Fruit fly (Drosophila melanogaster): ENCODE measurements around the gene CG7386.

The CG7386 gene

dm6 chr3L:6152531-6152930, 37.0 kb upstream of the CG7386 start, which contains the start of gene Acp65Aa:
Acp65Aa (minus strand) TSS chr3L:6152745.
- TF ChIP-seq ttk (optimal IDR thresholded peaks at IDR 0.05) = no peak
- TF ChIP-seq psq (optimal IDR thresholded peaks at IDR 0.05) = no peak
- no peak for TF ChIP-seq h (optimal IDR thresholded peaks at IDR 0.05)
- no peak for TF ChIP-seq Myc (optimal IDR thresholded peaks at IDR 0.05)
- TF ChIP-seq insv (optimal IDR thresholded peaks at IDR 0.05) = no peak
- TF ChIP-seq Sin3A (optimal IDR thresholded peaks at IDR 0.05) = no peak

- no peak for TF ChIP-seq insv (optimal IDR thresholded peaks at IDR 0.05)
- no peak for TF ChIP-seq psq (optimal IDR thresholded peaks at IDR 0.05)
- no peak for TF ChIP-seq Myc (optimal IDR thresholded peaks at IDR 0.05)
- no peak for TF ChIP-seq Sin3A (optimal IDR thresholded peaks at IDR 0.05)
- no peak for TF ChIP-seq ttk (optimal IDR thresholded peaks at IDR 0.05)
- TF ChIP-seq h (optimal IDR thresholded peaks at IDR 0.05) = no peak
Observed at dm6 chr3L:6154951-6155394, 34.6 kb upstream of the CG7386 start.

DNA sequence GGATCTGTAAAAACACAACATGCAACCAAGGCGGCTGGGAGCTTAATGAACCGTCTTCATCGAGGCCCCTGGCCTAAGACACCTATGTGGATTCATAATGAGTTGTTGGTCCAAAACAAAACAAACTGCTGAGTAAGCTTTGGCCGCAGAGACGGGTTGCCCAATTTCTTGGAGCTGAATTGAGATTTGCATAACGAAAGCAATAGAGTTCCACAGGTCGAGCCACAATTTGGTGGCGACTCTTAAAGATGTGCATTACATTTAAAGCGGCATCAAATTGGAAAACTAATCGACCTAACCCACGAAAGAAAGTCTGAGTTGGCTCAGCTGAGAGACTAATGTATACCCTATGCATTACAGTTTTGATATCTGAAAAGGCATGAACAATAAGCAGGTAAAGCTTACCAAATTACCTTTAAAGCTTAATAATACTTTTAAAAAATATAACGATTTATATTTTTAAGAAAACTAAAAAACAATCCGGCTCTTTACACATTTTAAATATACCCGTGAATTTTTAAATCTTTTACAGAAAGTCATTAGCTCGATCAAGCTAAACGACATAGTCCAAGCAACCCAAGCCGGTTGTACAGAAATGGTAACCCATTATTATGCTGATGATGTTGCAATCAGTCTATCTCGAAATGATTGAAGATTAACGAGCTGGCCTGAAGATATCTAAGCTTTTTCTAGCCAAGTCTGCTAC, 32.1 kb upstream of the CG7386 start, which contains the start of gene CG13297:
CG13297 (minus strand) TSS at position 51 of the 706 bp plus-strand sequence.
- TF ChIP-seq ttk (optimal IDR thresholded peaks at IDR 0.05) (no peak), h (optimal IDR thresholded peaks at IDR 0.05) (no peak), Myc (optimal IDR thresholded peaks at IDR 0.05) (no peak), insv (optimal IDR thresholded peaks at IDR 0.05) (no peak), Sin3A (optimal IDR thresholded peaks at IDR 0.05) (no peak), psq (optimal IDR thresholded peaks at IDR 0.05) (no peak)

- no peak for TF ChIP-seq Myc (optimal IDR thresholded peaks at IDR 0.05)
- no peak for TF ChIP-seq ttk (optimal IDR thresholded peaks at IDR 0.05)
- TF ChIP-seq Sin3A (optimal IDR thresholded peaks at IDR 0.05) = no peak
- TF ChIP-seq psq (optimal IDR thresholded peaks at IDR 0.05) = no peak
- no peak for TF ChIP-seq h (optimal IDR thresholded peaks at IDR 0.05)
- TF ChIP-seq insv (optimal IDR thresholded peaks at IDR 0.05) = no peak
Observed at dm6 chr3L:6158530-6158929, 31.0 kb upstream of the CG7386 start, which contains the start of gene Cpr65Ay. Cpr65Ay (minus strand) TSS chr3L:6158630.

DNA sequence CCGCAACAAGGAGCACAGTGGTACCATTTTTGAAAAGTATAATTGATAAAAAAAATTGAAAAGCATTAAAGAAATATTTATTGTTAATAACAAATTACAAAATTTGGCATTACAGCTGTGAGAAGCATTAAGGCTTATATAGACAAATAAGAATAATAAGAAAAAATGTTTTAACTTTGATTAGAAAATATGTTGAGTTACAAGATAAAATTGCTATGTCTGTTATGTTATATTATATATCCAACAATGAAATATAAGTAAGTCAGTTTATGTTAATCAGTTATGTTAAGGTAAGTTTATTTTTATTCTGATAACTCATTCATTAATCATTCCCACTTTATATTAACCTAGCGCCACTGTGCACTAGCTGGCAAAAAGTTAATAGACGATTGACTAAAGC, 29.7 kb upstream of the CG7386 start:
- TF ChIP-seq ttk (optimal IDR thresholded peaks at IDR 0.05) = no peak

DNA sequence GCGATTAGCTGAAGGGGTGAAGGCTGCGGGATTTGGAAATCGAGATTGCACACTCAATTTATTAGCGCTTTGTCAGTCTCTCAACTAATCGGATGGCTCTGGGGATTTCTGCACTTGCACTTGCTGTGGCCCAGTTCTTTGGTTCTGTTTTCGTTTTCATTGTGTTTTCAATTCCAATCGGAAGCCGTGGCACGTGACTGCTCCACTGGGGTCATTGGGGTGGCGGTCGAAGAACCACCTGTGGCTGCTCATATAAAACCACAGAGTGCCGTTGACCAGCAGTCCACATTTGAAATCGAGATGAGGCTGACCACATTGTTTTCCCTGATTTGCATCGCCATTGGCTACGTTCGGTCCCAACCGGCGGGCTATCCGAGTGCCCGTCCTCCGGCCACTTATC, 29.0 kb upstream of the CG7386 start, which contains the start of gene Cpr65Az:
Cpr65Az (plus strand) TSS at position 301 of the 400 bp plus-strand sequence.
- TF ChIP-seq h (optimal IDR thresholded peaks at IDR 0.05) = no peak
- no peak for TF ChIP-seq Myc (optimal IDR thresholded peaks at IDR 0.05)
- no peak for TF ChIP-seq Sin3A (optimal IDR thresholded peaks at IDR 0.05)
- TF ChIP-seq ttk (optimal IDR thresholded peaks at IDR 0.05) = no peak
- TF ChIP-seq insv (optimal IDR thresholded peaks at IDR 0.05) = no peak
- no peak for TF ChIP-seq psq (optimal IDR thresholded peaks at IDR 0.05)

dm6 chr3L:6161997-6162396, 27.5 kb upstream of the CG7386 start:
- no peak for TF ChIP-seq h (optimal IDR thresholded peaks at IDR 0.05)
- TF ChIP-seq Myc (optimal IDR thresholded peaks at IDR 0.05) = no peak
- no peak for TF ChIP-seq insv (optimal IDR thresholded peaks at IDR 0.05)
- no peak for TF ChIP-seq Sin3A (optimal IDR thresholded peaks at IDR 0.05)
- no peak for TF ChIP-seq psq (optimal IDR thresholded peaks at IDR 0.05)

DNA sequence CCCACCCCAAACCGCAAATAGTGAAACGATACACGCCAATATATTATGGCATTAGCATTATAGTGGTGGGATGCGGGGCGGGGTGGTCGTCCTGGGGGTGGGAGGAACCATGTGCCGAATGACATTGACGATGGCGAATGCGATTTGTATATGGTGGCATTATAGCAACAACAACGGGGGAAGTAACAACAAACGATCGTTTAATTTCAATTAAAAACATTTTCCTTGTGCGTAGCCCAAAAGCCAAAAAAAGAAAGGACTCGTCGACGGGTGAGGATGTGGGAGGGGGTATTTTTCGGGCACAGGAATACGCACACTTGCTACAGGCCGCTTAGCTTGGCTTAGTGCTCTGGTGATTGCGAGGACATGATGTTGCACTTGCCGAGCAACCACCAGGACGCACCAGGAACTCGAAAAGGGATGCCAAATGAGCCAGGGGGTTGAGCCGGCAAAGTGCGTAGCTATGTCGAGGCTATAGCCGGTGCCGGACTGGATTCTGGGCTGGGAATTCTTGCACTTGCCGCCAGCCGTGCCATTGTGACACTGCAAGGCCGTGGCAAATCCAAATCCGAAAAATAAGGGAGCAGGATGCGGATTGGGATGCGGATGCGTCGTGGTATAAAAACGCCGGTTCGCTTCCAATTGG, 26.9 kb upstream of the CG7386 start, which contains the start of gene Prdm13:
Prdm13 (plus strand) TSS at position 645 of the 646 bp plus-strand sequence.
- TF ChIP-seq ttk (optimal IDR thresholded peaks at IDR 0.05) = no peak
- TF ChIP-seq psq (optimal IDR thresholded peaks at IDR 0.05) = no peak
- no peak for TF ChIP-seq Myc (optimal IDR thresholded peaks at IDR 0.05)
- no peak for TF ChIP-seq h (optimal IDR thresholded peaks at IDR 0.05)

DNA sequence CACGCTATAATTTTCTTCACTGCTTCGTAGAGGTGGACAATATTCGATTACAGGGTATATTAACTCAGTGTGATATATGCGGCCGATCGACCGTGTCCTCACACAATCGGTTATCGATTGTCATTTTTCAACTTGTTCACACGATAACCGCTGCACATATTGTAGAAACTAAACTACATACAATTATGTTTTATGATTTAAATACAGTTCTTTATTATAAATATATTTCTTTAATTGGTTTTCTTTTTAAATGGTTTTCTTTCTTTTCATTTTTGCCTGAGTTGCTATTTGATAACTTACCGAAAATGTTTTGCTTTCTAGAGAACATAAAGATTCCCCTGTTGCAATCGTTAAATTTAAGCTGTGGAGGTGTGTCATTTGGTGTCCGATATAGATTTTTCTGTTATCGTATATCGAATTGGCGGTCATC, 15.7 kb upstream of the CG7386 start, which contains the start of the genes fmt and CG7376:
fmt (minus strand) TSS at position 55 of the 430 bp plus-strand sequence.
CG7376 (plus strand) TSS at position 423 of the 430 bp plus-strand sequence.
- TF ChIP-seq Myc (optimal IDR thresholded peaks at IDR 0.05) = no peak
- TF ChIP-seq Sin3A (optimal IDR thresholded peaks at IDR 0.05) = no peak
- no peak for TF ChIP-seq ttk (optimal IDR thresholded peaks at IDR 0.05)
- TF ChIP-seq insv (optimal IDR thresholded peaks at IDR 0.05) = no peak
- no peak for TF ChIP-seq h (optimal IDR thresholded peaks at IDR 0.05)
- TF ChIP-seq psq (optimal IDR thresholded peaks at IDR 0.05) = no peak

DNA sequence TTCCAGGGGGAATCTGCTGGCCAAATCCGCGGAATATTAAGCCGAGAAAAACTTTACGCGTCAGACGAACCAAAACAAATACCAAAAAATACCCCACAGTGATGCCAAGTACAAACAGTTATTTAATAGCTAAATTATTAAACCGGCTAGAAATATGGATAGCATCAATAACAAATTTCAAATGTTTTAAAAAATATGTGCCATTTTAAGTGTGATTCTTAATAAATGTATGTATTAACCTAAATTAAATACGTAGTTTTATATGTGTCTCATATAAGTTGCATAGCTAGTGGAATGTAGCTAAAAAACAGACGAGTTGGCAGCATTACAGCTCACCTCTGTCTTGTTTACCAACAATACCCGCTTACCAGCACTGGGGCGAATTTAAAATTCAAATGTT, 7.8 kb upstream of the CG7386 start, which contains the start of gene CG10274:
CG10274 (minus strand) TSS at position 54 of the 400 bp plus-strand sequence.
- TF ChIP-seq insv (optimal IDR thresholded peaks at IDR 0.05) (no peak), Sin3A (optimal IDR thresholded peaks at IDR 0.05) (no peak), ttk (optimal IDR thresholded peaks at IDR 0.05) (no peak), h (optimal IDR thresholded peaks at IDR 0.05) (no peak), Myc (optimal IDR thresholded peaks at IDR 0.05) (no peak), psq (optimal IDR thresholded peaks at IDR 0.05) (no peak)

DNA sequence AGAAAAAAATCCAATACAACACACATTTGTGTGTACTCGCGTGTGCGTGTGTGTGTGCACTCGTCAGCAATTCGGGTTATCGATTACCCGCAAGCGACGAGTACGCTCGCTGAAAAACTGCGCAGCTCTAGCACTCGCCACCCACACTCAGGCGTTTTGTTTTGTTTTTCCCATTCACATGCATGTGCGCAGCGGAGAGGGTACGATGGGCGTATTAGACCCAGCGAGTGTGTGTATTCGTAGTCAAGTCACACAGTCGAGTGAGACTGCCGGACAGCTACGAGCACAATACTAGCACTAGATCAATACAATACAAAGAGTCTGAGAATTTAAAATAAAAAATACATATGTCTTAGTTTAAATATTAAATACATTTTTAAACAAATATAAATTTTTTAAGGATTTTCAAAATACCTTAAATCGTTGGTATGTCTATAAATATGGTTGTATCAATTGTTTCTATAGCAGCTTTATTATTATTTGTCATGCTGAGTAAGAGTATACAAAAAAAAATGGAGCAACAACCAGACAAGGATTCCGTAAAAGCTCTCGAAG, 4.6 kb upstream of the CG7386 start, which contains the start of the genes D19B and CG43293:
D19B (minus strand) TSS at position 37 of the 555 bp plus-strand sequence.
CG43293 (plus strand) TSS at position 306 of the 555 bp plus-strand sequence.
- TF ChIP-seq Myc (optimal IDR thresholded peaks at IDR 0.05) (no peak), Sin3A (optimal IDR thresholded peaks at IDR 0.05) (no peak), ttk (optimal IDR thresholded peaks at IDR 0.05) (no peak), insv (optimal IDR thresholded peaks at IDR 0.05) (no peak), psq (optimal IDR thresholded peaks at IDR 0.05) (no peak), h (optimal IDR thresholded peaks at IDR 0.05) (no peak)
